Worm (Caenorhabditis elegans): ENCODE measurements around the gene F58B3.4.

DNA sequence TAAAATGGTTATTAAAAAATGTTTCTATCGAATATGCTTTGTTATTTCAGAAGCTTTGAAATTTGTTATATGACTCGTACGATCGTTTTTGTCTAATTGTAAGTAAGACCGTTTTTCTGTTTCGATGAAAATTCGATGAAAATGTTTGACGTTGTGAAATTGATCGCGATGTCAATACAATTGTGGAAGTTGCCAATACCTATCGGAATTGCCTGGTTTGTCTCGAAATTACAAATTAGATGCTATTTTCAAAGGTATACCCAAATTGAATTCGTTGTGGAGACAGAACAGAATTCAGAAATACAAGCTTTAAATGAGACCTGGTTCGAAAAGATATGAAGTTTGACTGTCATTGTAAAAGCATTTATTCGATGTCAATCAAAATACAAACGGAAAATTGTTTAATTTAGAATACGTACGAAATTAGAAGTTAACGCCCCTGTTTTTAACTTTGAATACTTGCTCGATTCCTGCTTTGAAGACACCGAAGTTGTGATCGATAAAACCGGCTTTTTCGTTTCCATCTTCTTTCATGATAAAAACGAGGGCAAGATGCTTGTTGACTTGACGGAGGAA lies 28.3 kb downstream of the F58B3.4 start:
- TF ChIP-seq cog-1 (tag; optimal IDR thresholded peaks at IDR 0.05) (no peak), ztf-23 (GFP tag; IDR thresholded peaks at IDR 0.05) (no peak)
